Fruit fly (Drosophila melanogaster): ENCODE results near the gene Atg4b.
A peak's percentile ranks its signal among the peaks of the same experiment; 100 is the strongest.

The Atg4b gene

dm6 chr3R:15332994-15333393, 23.7 kb downstream of the Atg4b start, which contains the start of the genes Fkbp39 and Cyfip (continued):
- TF ChIP-seq wor (GFP tag; IDR thresholded peaks at IDR 0.05) (no peak), CG3065 (GFP tag; optimal IDR thresholded peaks at IDR 0.05) (no peak), H2.0 (GFP tag; IDR thresholded peaks at IDR 0.05) (no peak), tll (GFP tag; optimal IDR thresholded peaks at IDR 0.05) (peak in 1 of 2 experiments; percentile 11), Doc2 (GFP tag; IDR thresholded peaks at IDR 0.05) (no peak), CG34376 (GFP tag; optimal IDR thresholded peaks at IDR 0.05) (peak; percentile 15), dati (GFP tag; IDR thresholded peaks at IDR 0.05) (no peak), gro (GFP tag; optimal IDR thresholded peaks at IDR 0.05) (peak; percentile 85), CG16815 (GFP tag; optimal IDR thresholded peaks at IDR 0.05) (no peak), CG17912 (GFP tag; optimal IDR thresholded peaks at IDR 0.05) (peak; percentile 52), Ssrp (tag; optimal IDR thresholded peaks at IDR 0.05) (no peak), stwl (tag; optimal IDR thresholded peaks at IDR 0.05) (peak; percentile 65), tup (GFP tag; optimal IDR thresholded peaks at IDR 0.05) (no peak), sim (GFP tag; IDR thresholded peaks at IDR 0.05) (no peak), CG10267 (tag; optimal IDR thresholded peaks at IDR 0.05) (peak; percentile 60), CG31365 (tag; optimal IDR thresholded peaks at IDR 0.05) (no peak), CG6654 (GFP tag; optimal IDR thresholded peaks at IDR 0.05) (no peak), MTF-1 (GFP tag; optimal IDR thresholded peaks at IDR 0.05; ENCODE audit: borderline replicate concordance) (no peak), CG16779 (GFP tag; IDR thresholded peaks at IDR 0.05) (no peak), CG17328 (GFP tag; IDR thresholded peaks at IDR 0.05) (peak; percentile 24; the same call in 1 of the 2 replicates), CG4404 (GFP tag; IDR thresholded peaks at IDR 0.05) (no peak), gce (GFP tag; IDR thresholded peaks at IDR 0.05) (no peak), wek (GFP tag; optimal IDR thresholded peaks at IDR 0.05) (no peak), nom (GFP tag; optimal IDR thresholded peaks at IDR 0.05) (no peak), Stat92E (GFP tag; optimal IDR thresholded peaks at IDR 0.05) (peak in 1 of 3 experiments; percentile 61), CG14965 (GFP tag; optimal IDR thresholded peaks at IDR 0.05; ENCODE audit: borderline replicate concordance) (no peak), corto (GFP tag; optimal IDR thresholded peaks at IDR 0.05) (no peak), Asciz (GFP tag; optimal IDR thresholded peaks at IDR 0.05) (no peak), CG10274 (GFP tag; optimal IDR thresholded peaks at IDR 0.05) (no peak), tap (tag; optimal IDR thresholded peaks at IDR 0.05) (no peak), eve (GFP tag; optimal IDR thresholded peaks at IDR 0.05) (no peak), Ravus (GFP tag; IDR thresholded peaks at IDR 0.05) (no peak), CG4707 (GFP tag; optimal IDR thresholded peaks at IDR 0.05) (no peak), Hr51 (GFP tag; optimal IDR thresholded peaks at IDR 0.05) (peak in 1 of 2 experiments; percentile 48), CG33557 (GFP tag; optimal IDR thresholded peaks at IDR 0.05) (no peak), Adf1 (GFP tag; IDR thresholded peaks at IDR 0.05) (peak; percentile 68), ERR (GFP tag; optimal IDR thresholded peaks at IDR 0.05) (peak; percentile 62), Kr (GFP tag; optimal IDR thresholded peaks at IDR 0.05) (no peak), unpg (GFP tag; optimal IDR thresholded peaks at IDR 0.05) (no peak), CG3995 (GFP tag; optimal IDR thresholded peaks at IDR 0.05) (peak; percentile 18), Ptx1 (GFP tag; IDR thresholded peaks at IDR 0.05) (peak; percentile 39; the same call in 1 of the 2 replicates), CG17361 (GFP tag; IDR thresholded peaks at IDR 0.05) (no peak), Nf-YB (GFP tag; optimal IDR thresholded peaks at IDR 0.05) (peak; percentile 48), kay (GFP tag; optimal IDR thresholded peaks at IDR 0.05) (no peak), CG8388 (GFP tag; optimal IDR thresholded peaks at IDR 0.05) (no peak), CTCF (GFP tag; optimal IDR thresholded peaks at IDR 0.05) (peak; percentile 34), CG17568 (GFP tag; optimal IDR thresholded peaks at IDR 0.05) (no peak), CG32767 (GFP tag; IDR thresholded peaks at IDR 0.05) (peak; percentile 31; the same call in 1 of the 2 replicates), Nf-YC (tag; optimal IDR thresholded peaks at IDR 0.05) (no peak), klu (GFP tag; IDR thresholded peaks at IDR 0.05) (no peak), eyg (GFP tag; optimal IDR thresholded peaks at IDR 0.05) (no peak)
